Fruit fly (Drosophila melanogaster) whole organism, adult: ENCODE results near the gene CG12523.

Experiments used
- CG12768 ChIP-seq: fragments of 200-800 bp; sonication (Bioruptor generic); optimal IDR thresholded peaks from 2 replicates; lab custom pipeline; 2017; ENCODE audit warnings: missing biosample characterization, missing genetic modification characterization, mild to moderate bottlenecking, moderate library complexity, missing genetic modification reagents
- CG14711 ChIP-seq: fragments of 200-800 bp; sonication (Bioruptor generic); optimal IDR thresholded peaks from 2 replicates; lab custom pipeline; 2018; ENCODE audit warnings: missing biosample characterization, mild to moderate bottlenecking, missing genetic modification characterization, moderate library complexity
- Crg-1 ChIP-seq: fragments of 200-800 bp; sonication (Bioruptor generic); optimal IDR thresholded peaks from 2 replicates; lab custom pipeline; 2016; ENCODE audit warnings: missing biosample characterization, missing genetic modification characterization
- Mnt ChIP-seq: fragments of 200-800 bp; sonication (Bioruptor generic); optimal IDR thresholded peaks from 2 replicates; lab custom pipeline; 2016; ENCODE audit warnings: missing biosample characterization, mild to moderate bottlenecking, missing genetic modification characterization

dm6 chr3L:10766480-10767145 is 34.4 kb upstream of the CG12523 start:
- TF ChIP-seq Crg-1 (GFP tag; lab: Kevin White, UChicago) (no peak), CG12768 (GFP tag; lab: Kevin White, UChicago) (no peak), Mnt (GFP tag; lab: Kevin White, UChicago) (no peak), CG14711 (tag; lab: Kevin White, UChicago) (no peak)
